Fruit fly (Drosophila melanogaster) whole organism, wandering third instar larva: ENCODE data around the gene CG17190.

Experiments used
- Abd-B ChIP-seq: fragments of >200 bp; optimal IDR thresholded peaks from 2 replicates; lab custom pipeline; 2017; ENCODE audit warnings: missing biosample characterization, missing genetic modification characterization
- brk ChIP-seq: fragments of 200-800 bp; sonication (Bioruptor generic); optimal IDR thresholded peaks from 2 replicates; lab custom pipeline; 2016; ENCODE audit warnings: missing biosample characterization, mild to moderate bottlenecking, missing genetic modification characterization
- fru ChIP-seq: fragments of 200-800 bp; sonication (Bioruptor generic); optimal IDR thresholded peaks from 3 replicates; lab custom pipeline; 2016; ENCODE audit warnings: missing biosample characterization, mild to moderate bottlenecking, missing genetic modification characterization

dm6 chr3R:19968695-19969094, 44.6 kb downstream of the CG17190 start:
- TF ChIP-seq Abd-B (GFP tag; lab: Kevin White, UChicago) (no peak), brk (GFP tag; lab: Kevin White, UChicago) (no peak), fru (GFP tag; lab: Kevin White, UChicago) (no peak)
